Worm (Caenorhabditis elegans) whole organism, late embryonic: ENCODE results near the gene C28H8.5.

Source experiments
- ama-1 ChIP-seq: fragments of 150-350 bp; optimal IDR thresholded peaks from 2 replicates; lab custom pipeline; 2014
- rnt-1 ChIP-seq: sonication (generic microtip); optimal IDR thresholded peaks from 2 replicates; lab custom pipeline; 2016; ENCODE audit warnings: missing genetic modification characterization, missing compliant biosample characterization
- sdc-2 ChIP-seq: sonication (generic microtip); optimal IDR thresholded peaks from 2 replicates; lab custom pipeline; 2016; ENCODE audit warnings: missing genotype, missing genetic modification characterization, missing compliant biosample characterization
- ttx-3 ChIP-seq: sonication (generic microtip); optimal IDR thresholded peaks from 2 replicates; lab custom pipeline; 2016; ENCODE audit warnings: missing genetic modification reagents, missing genetic modification characterization, missing compliant biosample characterization
- unc-86 ChIP-seq: sonication (generic microtip); optimal IDR thresholded peaks from 2 replicates; lab custom pipeline; 2016; ENCODE audit warnings: missing genetic modification characterization, missing compliant biosample characterization

- no peak for TF ChIP-seq ttx-3 (tag; lab: Kevin White, UChicago)
- no peak for TF ChIP-seq ama-1 (lab: Kevin White, UChicago)
- TF ChIP-seq unc-86 (tag; lab: Kevin White, UChicago) = no peak
- TF ChIP-seq sdc-2 (tag; lab: Kevin White, UChicago) = no peak
- TF ChIP-seq rnt-1 (tag; lab: Kevin White, UChicago) = no peak
These were observed 14.7 kb upstream of the C28H8.5 start, which contains the start of gene F01F1.15 for ce11 chrIII:5869429-5869828.
